Fruit fly (Drosophila melanogaster) Kc167 (cell line): ENCODE results near the gene Galphaf.

Experiments used
- Myc ChIP-seq: fragments of >200 bp; optimal IDR thresholded peaks from 2 replicates; lab custom pipeline; 2017; ENCODE audit warnings: missing external identifiers
- psq ChIP-seq: fragments of >200 bp; optimal IDR thresholded peaks from 2 replicates; lab custom pipeline; 2017; ENCODE audit warnings: missing external identifiers

- TF ChIP-seq Myc (lab: Kevin White, UChicago) (no peak), psq (lab: Kevin White, UChicago) (no peak)
Observed at dm6 chr3L:16679492-16680120, 11.9 kb upstream of the Galphaf start.
